Worm (Caenorhabditis elegans): ENCODE measurements around the gene C16C8.27.
"Not testable (repeated sequence)": the region's sequence is repeated elsewhere in the genome, so short reads cannot be mapped to it uniquely, and the experiment has no call there.

C16C8.27 gene

DNA sequence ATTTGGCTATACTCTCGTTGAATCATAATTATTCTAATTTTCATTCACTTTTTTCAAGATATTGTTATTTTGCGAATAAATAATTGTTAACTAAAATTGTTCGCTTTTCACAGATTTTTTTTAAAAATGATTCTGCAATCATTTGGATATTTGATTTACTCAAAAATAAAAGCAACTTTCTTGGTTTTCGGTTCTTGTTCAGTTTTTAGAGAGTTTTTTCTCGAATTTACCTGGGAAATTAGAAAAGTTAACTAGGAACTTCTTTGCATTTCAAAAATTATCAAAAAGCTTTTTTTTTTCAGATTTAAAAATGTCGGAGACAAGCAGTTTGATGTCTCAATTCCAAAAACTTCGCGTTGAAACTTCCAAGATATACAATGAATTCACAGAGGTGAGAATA is 5.2 kb downstream of the C16C8.27 start, which contains the start of the genes C16C8.20 and gldi-6:
Gene C16C8.20 (plus strand): TSS at position 301 of the 400 bp plus-strand sequence.
Gene gldi-6 (plus strand): TSS at position 301 of the 400 bp plus-strand sequence.
- TF ChIP-seq isw-1 (GFP tag; IDR thresholded peaks at IDR 0.05): no peak

DNA sequence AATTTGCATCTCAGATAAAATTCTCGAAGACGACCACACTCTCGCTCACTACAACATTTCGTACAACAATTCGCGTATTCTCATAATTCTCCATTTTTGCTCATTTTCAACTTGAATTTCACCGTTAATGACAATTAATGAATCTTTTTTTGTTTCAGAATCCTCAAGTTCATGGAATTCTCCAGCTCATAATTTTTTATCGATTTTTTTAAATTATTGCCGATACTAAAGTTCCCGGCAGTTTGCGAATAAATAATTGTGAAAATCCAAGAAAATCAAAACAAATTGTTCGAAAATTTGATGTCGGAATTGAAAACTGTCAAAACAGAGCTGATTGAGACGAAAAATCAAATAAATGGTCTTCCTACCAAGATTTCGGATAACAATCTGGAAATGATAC is 6.4 kb downstream of the C16C8.27 start, which contains the start of gene C16C8.21:
Gene C16C8.21 (plus strand): TSS at position 301 of the 400 bp plus-strand sequence.
- no peak for TF ChIP-seq tbx-2 (tag; optimal IDR thresholded peaks at IDR 0.05)
- TF ChIP-seq unc-62 (GFP tag; optimal IDR thresholded peaks at IDR 0.05): no peak
- TF ChIP-seq nhr-90 (tag; optimal IDR thresholded peaks at IDR 0.05; ENCODE audit: poor library complexity): no peak
- TF ChIP-seq C34B4.2 (tag; optimal IDR thresholded peaks at IDR 0.05): no peak
- TF ChIP-seq ztf-11 (tag; optimal IDR thresholded peaks at IDR 0.05): no peak
- no peak for TF ChIP-seq lin-15B (tag; optimal IDR thresholded peaks at IDR 0.05)
- TF ChIP-seq pax-3 (tag; optimal IDR thresholded peaks at IDR 0.05): no peak
- no peak for TF ChIP-seq lin-35 (GFP tag; optimal IDR thresholded peaks at IDR 0.05)
- TF ChIP-seq mab-9 (GFP tag; IDR thresholded peaks at IDR 0.05): no peak
- no peak for TF ChIP-seq aha-1 (tag; optimal IDR thresholded peaks at IDR 0.05)

DNA sequence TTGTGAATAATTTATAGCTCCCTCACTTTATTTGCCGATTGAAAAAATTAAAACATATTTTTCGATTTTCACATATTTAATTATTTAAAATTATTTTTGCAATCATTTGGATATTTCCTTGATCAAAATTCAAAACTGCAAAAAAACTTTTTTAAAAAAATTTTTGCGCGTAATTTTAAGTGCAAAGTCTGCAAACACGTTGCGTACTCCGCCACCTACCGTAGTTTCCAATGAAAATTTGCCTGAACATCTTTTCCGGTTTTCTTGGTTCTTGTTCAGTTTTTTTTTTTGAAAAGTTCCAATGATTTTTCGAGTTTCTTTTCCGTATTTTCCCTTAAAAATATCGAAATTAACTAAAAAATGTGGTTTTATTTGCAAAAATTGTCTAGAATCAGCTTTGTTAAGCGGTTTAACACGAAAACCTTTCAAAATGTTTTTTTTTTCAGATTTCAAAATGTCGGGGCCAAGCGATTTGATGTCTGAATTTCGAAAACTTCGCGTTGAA is 7.4 kb downstream of the C16C8.27 start, which contains the start of gene C16C8.25:
Gene C16C8.25 (plus strand): TSS at position 455 of the 505 bp plus-strand sequence.
- TF ChIP-seq F16B12.6 (tag; optimal IDR thresholded peaks at IDR 0.05): no peak
- TF ChIP-seq nhr-90 (tag; optimal IDR thresholded peaks at IDR 0.05; ENCODE audit: poor library complexity): no peak
- no peak for TF ChIP-seq aly-2 (tag; optimal IDR thresholded peaks at IDR 0.05)
- TF ChIP-seq lir-3 (tag; optimal IDR thresholded peaks at IDR 0.05; ENCODE audit: poor library complexity): no peak
- no peak for TF ChIP-seq xbp-1 (tag; optimal IDR thresholded peaks at IDR 0.05)
- no peak for TF ChIP-seq nhr-71 (tag; optimal IDR thresholded peaks at IDR 0.05)
- no peak for TF ChIP-seq jun-1 (tag; optimal IDR thresholded peaks at IDR 0.05)
- TF ChIP-seq elt-3 (tag; optimal IDR thresholded peaks at IDR 0.05): no peak
- TF ChIP-seq dpl-1 (GFP tag; optimal IDR thresholded peaks at IDR 0.05): no peak
- no peak for TF ChIP-seq nhr-76 (tag; optimal IDR thresholded peaks at IDR 0.05)
- no peak for TF ChIP-seq hlh-17 (GFP tag; optimal IDR thresholded peaks at IDR 0.05; ENCODE audit: borderline replicate concordance)
- no peak for TF ChIP-seq unc-86 (tag; optimal IDR thresholded peaks at IDR 0.05)
- TF ChIP-seq blmp-1 (tag; optimal IDR thresholded peaks at IDR 0.05): no peak
- TF ChIP-seq C04F5.9 (tag; optimal IDR thresholded peaks at IDR 0.05): no peak
- TF ChIP-seq nhr-84 (tag; optimal IDR thresholded peaks at IDR 0.05): no peak
- no peak for TF ChIP-seq swsn-7 (tag; optimal IDR thresholded peaks at IDR 0.05)
- TF ChIP-seq fos-1 (tag; optimal IDR thresholded peaks at IDR 0.05): no peak
- TF ChIP-seq vab-15 (tag; optimal IDR thresholded peaks at IDR 0.05): no peak

DNA sequence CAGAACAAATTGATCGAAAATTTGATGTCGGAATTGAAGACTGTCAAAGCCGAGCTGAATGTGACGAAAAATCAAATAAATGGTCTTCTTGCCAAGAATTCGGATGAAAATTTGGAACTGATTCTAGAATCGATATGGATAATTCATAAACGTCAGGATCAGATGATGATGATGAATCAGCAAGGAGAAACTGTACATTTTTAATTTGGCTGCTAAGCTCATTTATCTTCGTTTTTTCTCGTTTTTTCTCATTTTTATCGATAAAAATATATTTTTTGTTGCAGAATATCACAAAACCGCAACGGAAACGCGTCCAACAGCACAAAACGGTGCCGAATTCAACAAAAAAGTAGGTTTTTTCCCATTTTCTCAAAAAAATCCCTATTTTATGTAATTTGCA is 8.0 kb downstream of the C16C8.27 start, which contains the start of gene C16C8.14:
Gene C16C8.14 (plus strand): TSS at position 301 of the 400 bp plus-strand sequence.
- not testable (repeated sequence) for TF ChIP-seq nhr-76, pax-3, mdl-1 (tag; optimal IDR thresholded peaks at IDR 0.05)

DNA sequence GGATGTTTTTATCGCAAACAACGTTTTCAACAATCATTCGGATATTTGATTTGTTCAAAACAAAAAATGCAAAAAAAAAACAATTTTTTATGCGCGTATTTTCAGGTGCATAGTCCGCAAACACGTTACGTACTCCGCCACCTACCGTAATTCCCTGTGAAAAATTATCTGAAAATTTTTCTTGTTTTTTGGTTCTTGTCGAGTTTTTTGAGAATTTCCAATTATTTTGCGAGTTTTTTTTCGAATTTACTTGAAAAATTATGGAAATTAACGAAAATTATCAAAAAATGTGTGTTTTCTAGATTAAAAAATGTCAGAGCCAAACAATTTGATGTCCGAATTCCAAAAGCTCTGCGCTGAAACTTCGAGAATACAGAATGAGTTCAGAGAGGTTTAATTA is 10.9 kb downstream of the C16C8.27 start, which contains the start of gene C16C8.12:
Gene C16C8.12 (plus strand): TSS at position 301 of the 400 bp plus-strand sequence.
- TF ChIP-seq lsy-2 (tag; optimal IDR thresholded peaks at IDR 0.05) (no peak), zag-1 (tag; optimal IDR thresholded peaks at IDR 0.05) (no peak), C04F5.9 (tag; optimal IDR thresholded peaks at IDR 0.05) (no peak), unc-98 (GFP tag; IDR thresholded peaks at IDR 0.05) (no peak), unc-130 (tag; optimal IDR thresholded peaks at IDR 0.05) (no peak), egl-27 (tag; optimal IDR thresholded peaks at IDR 0.05) (no peak), sox-4 (tag; optimal IDR thresholded peaks at IDR 0.05) (no peak), Y116A8C.19 (tag; optimal IDR thresholded peaks at IDR 0.05; ENCODE audit: borderline replicate concordance) (no peak), swsn-7 (tag; optimal IDR thresholded peaks at IDR 0.05) (no peak), nhr-84 (tag; optimal IDR thresholded peaks at IDR 0.05) (no peak), lin-15B (tag; optimal IDR thresholded peaks at IDR 0.05) (no peak), lin-13 (GFP tag; optimal IDR thresholded peaks at IDR 0.05) (no peak), isw-1 (GFP tag; IDR thresholded peaks at IDR 0.05) (no peak), dpl-1 (GFP tag; optimal IDR thresholded peaks at IDR 0.05) (no peak)

Measured in whole organism, L1 larva.